Fruit fly (Drosophila melanogaster): Measurements from ENCODE around the gene CG7329.

The CG7329 gene

dm6 chr2L:10680584-10681080 lies 42.4 kb upstream of the CG7329 start, which contains the start of gene CG17105:
TSS of gene CG17105 (plus strand) at chr2L:10681030.
- TF ChIP-seq bab1 (GFP tag; optimal IDR thresholded peaks at IDR 0.05), result no peak
- no peak for TF ChIP-seq CG12768 (GFP tag; optimal IDR thresholded peaks at IDR 0.05)
- TF ChIP-seq CG7101 (tag; optimal IDR thresholded peaks at IDR 0.05), result no peak
- TF ChIP-seq CG14711 (tag; optimal IDR thresholded peaks at IDR 0.05), result no peak
- TF ChIP-seq CG5204 (GFP tag; optimal IDR thresholded peaks at IDR 0.05), result no peak
- TF ChIP-seq tj (GFP tag; optimal IDR thresholded peaks at IDR 0.05), result no peak
- TF ChIP-seq toe (GFP tag; optimal IDR thresholded peaks at IDR 0.05), result no peak
- no peak for TF ChIP-seq CG33017 (tag; optimal IDR thresholded peaks at IDR 0.05)
- no peak for TF ChIP-seq kay (GFP tag; ENCODE audit: borderline replicate concordance)
- no peak for TF ChIP-seq Crg-1 (GFP tag; optimal IDR thresholded peaks at IDR 0.05)
- TF ChIP-seq ovo (GFP tag; optimal IDR thresholded peaks at IDR 0.05), result no peak
- TF ChIP-seq Mnt (GFP tag; optimal IDR thresholded peaks at IDR 0.05), result no peak
- no peak for TF ChIP-seq Hr96 (GFP tag; optimal IDR thresholded peaks at IDR 0.05)
- TF ChIP-seq cic (GFP tag; optimal IDR thresholded peaks at IDR 0.05), result no peak
- TF ChIP-seq CG7045 (GFP tag; optimal IDR thresholded peaks at IDR 0.05), result no peak
- no peak for TF ChIP-seq CG11617 (GFP tag; optimal IDR thresholded peaks at IDR 0.05)

- peak; percentile 73 for TF ChIP-seq kay (GFP tag; ENCODE audit: borderline replicate concordance)
- no peak for TF ChIP-seq CG33017 (tag; optimal IDR thresholded peaks at IDR 0.05)
- TF ChIP-seq bab1 (GFP tag; optimal IDR thresholded peaks at IDR 0.05), result no peak
Measured at dm6 chr2L:10679568-10679967, 41.3 kb upstream of the CG7329 start.

DNA sequence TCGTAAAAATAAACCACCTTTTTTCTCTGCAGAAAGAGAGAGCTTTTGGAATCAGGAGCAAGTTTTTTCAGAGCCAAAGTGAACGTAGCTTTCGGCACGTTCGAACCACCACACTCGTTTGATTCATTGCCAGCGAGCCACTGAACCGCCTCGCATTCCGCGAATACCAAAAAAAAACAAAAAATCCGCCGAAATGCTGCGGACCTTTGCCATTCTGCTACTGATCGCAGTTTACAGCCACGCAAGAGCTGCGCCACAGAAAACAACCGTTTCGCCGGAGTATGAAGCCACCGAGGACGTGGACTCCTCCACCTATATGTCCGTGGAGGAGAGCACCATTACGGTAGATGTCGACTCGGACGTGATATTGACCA lies 39.4 kb upstream of the CG7329 start:
- TF ChIP-seq ovo (GFP tag; optimal IDR thresholded peaks at IDR 0.05) (no peak), CG7045 (GFP tag; optimal IDR thresholded peaks at IDR 0.05) (no peak), Mnt (GFP tag; optimal IDR thresholded peaks at IDR 0.05) (no peak), CG12768 (GFP tag; optimal IDR thresholded peaks at IDR 0.05) (no peak), CG5204 (GFP tag; optimal IDR thresholded peaks at IDR 0.05) (no peak), CG1620 (GFP tag; optimal IDR thresholded peaks at IDR 0.05) (no peak), kay (GFP tag; ENCODE audit: borderline replicate concordance) (no peak), Clk (GFP tag; optimal IDR thresholded peaks at IDR 0.05) (no peak), pad (GFP tag; optimal IDR thresholded peaks at IDR 0.05) (no peak), Crg-1 (GFP tag; optimal IDR thresholded peaks at IDR 0.05) (no peak), tj (GFP tag; optimal IDR thresholded peaks at IDR 0.05) (no peak), Hr96 (GFP tag; optimal IDR thresholded peaks at IDR 0.05) (no peak), cnc (optimal IDR thresholded peaks at IDR 0.05) (no peak), toe (GFP tag; optimal IDR thresholded peaks at IDR 0.05) (no peak), CG7101 (tag; optimal IDR thresholded peaks at IDR 0.05) (no peak), CG33017 (tag; optimal IDR thresholded peaks at IDR 0.05) (no peak), CG14711 (tag; optimal IDR thresholded peaks at IDR 0.05) (no peak), cic (GFP tag; optimal IDR thresholded peaks at IDR 0.05) (no peak), CG11617 (GFP tag; optimal IDR thresholded peaks at IDR 0.05) (no peak)

- no peak for TF ChIP-seq Mnt (GFP tag; optimal IDR thresholded peaks at IDR 0.05)
- no peak for TF ChIP-seq CG1620 (GFP tag; optimal IDR thresholded peaks at IDR 0.05)
- TF ChIP-seq CG14711 (tag; optimal IDR thresholded peaks at IDR 0.05), result no peak
- no peak for TF ChIP-seq CG7045 (GFP tag; optimal IDR thresholded peaks at IDR 0.05)
- TF ChIP-seq cic (GFP tag; optimal IDR thresholded peaks at IDR 0.05), result no peak
- TF ChIP-seq Clk (GFP tag; optimal IDR thresholded peaks at IDR 0.05), result no peak
- no peak for TF ChIP-seq ovo (GFP tag; optimal IDR thresholded peaks at IDR 0.05)
- no peak for TF ChIP-seq tj (GFP tag; optimal IDR thresholded peaks at IDR 0.05)
- no peak for TF ChIP-seq CG33017 (tag; optimal IDR thresholded peaks at IDR 0.05)
- no peak for TF ChIP-seq pad (GFP tag; optimal IDR thresholded peaks at IDR 0.05)
- no peak for TF ChIP-seq CG7101 (tag; optimal IDR thresholded peaks at IDR 0.05)
- no peak for TF ChIP-seq cnc (optimal IDR thresholded peaks at IDR 0.05)
Measured at dm6 chr2L:10676933-10677714, 38.9 kb upstream of the CG7329 start, which contains the start of gene CG17104. TSS of gene CG17104 (plus strand) at chr2L:10677198.

- no peak for TF ChIP-seq Clk (GFP tag; optimal IDR thresholded peaks at IDR 0.05)
- TF ChIP-seq Mnt (GFP tag; optimal IDR thresholded peaks at IDR 0.05), result no peak
- no peak for TF ChIP-seq toe (GFP tag; optimal IDR thresholded peaks at IDR 0.05)
- TF ChIP-seq CG7101 (tag; optimal IDR thresholded peaks at IDR 0.05), result no peak
- TF ChIP-seq CG12768 (GFP tag; optimal IDR thresholded peaks at IDR 0.05), result no peak
- TF ChIP-seq bab1 (GFP tag; optimal IDR thresholded peaks at IDR 0.05), result no peak
- no peak for TF ChIP-seq CG5204 (GFP tag; optimal IDR thresholded peaks at IDR 0.05)
- TF ChIP-seq CG14711 (tag; optimal IDR thresholded peaks at IDR 0.05), result no peak
- TF ChIP-seq CG1620 (GFP tag; optimal IDR thresholded peaks at IDR 0.05), result no peak
- no peak for TF ChIP-seq cnc (optimal IDR thresholded peaks at IDR 0.05)
- no peak for TF ChIP-seq ovo (GFP tag; optimal IDR thresholded peaks at IDR 0.05)
- no peak for TF ChIP-seq CG11617 (GFP tag; optimal IDR thresholded peaks at IDR 0.05)
- no peak for TF ChIP-seq Crg-1 (GFP tag; optimal IDR thresholded peaks at IDR 0.05)
- no peak for TF ChIP-seq Hr96 (GFP tag; optimal IDR thresholded peaks at IDR 0.05)
- no peak for TF ChIP-seq CG7045 (GFP tag; optimal IDR thresholded peaks at IDR 0.05)
- no peak for TF ChIP-seq cic (GFP tag; optimal IDR thresholded peaks at IDR 0.05)
- TF ChIP-seq kay (GFP tag; ENCODE audit: borderline replicate concordance), result no peak
- no peak for TF ChIP-seq tj (GFP tag; optimal IDR thresholded peaks at IDR 0.05)
Measured at dm6 chr2L:10672989-10673388, 34.7 kb upstream of the CG7329 start.

DNA sequence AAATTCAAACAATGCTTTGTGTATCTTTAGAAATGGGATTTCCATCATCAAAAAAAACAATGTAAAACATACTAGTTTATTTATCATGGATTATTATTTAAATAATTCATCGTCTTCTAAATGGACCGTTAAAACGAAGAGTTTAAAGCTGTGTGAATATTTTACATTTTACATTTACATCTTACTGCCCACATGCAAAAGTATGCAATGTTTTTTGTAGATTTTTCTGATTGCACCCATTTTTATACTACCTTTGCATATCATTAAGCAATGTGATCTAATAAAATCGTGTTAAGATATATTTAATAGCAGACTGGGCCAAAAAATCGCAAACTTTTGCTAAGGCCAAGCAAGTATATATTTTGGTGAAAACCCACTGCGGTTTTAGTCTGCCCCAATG lies 33.3 kb upstream of the CG7329 start:
- TF ChIP-seq CG7101 (tag; optimal IDR thresholded peaks at IDR 0.05) (no peak), CG12768 (GFP tag; optimal IDR thresholded peaks at IDR 0.05) (no peak), Hr96 (GFP tag; optimal IDR thresholded peaks at IDR 0.05) (no peak), cic (GFP tag; optimal IDR thresholded peaks at IDR 0.05) (no peak), tj (GFP tag; optimal IDR thresholded peaks at IDR 0.05) (no peak), toe (GFP tag; optimal IDR thresholded peaks at IDR 0.05) (no peak), kay (GFP tag; ENCODE audit: borderline replicate concordance) (no peak)

All from whole organism, adult.